Worm (Caenorhabditis elegans) whole organism, L1 larva: ENCODE data around the gene popl-5.

Experiments used
- ceh-82 ChIP-seq, 3 experiments: fragments of 150-350 bp in 1 of 3; sonication (generic microtip) in 2 of 3; optimal IDR thresholded peaks; 2 replicates each; lab custom pipeline; 2014 to 2017; ENCODE audit warnings: missing biosample characterization in 3 of 3, missing genetic modification characterization in 3 of 3
- tbx-2 ChIP-seq: sonication (generic microtip); optimal IDR thresholded peaks from 2 replicates; lab custom pipeline; 2016; ENCODE audit warnings: missing genetic modification characterization, missing compliant biosample characterization

- TF ChIP-seq ceh-82 (tag; optimal IDR thresholded peaks at IDR 0.05; lab: Kevin White, UChicago) (no peak), tbx-2 (tag; lab: Kevin White, UChicago) (no peak)
These were observed 3.1 kb upstream of the popl-5 start for ce11 chrIII:11490221-11490620.
